Worm (Caenorhabditis elegans) whole organism, L3 larva: ENCODE measurements around the gene timp-1.

Experiments used
- aly-2 ChIP-seq: fragments of 150-350 bp; optimal IDR thresholded peaks from 2 replicates; lab custom pipeline; 2014; ENCODE audit warnings: missing biosample characterization, missing genetic modification characterization
- egl-27 ChIP-seq: sonication (generic microtip); optimal IDR thresholded peaks from 4 replicates; lab custom pipeline; 2017; ENCODE audit warnings: missing biosample characterization, missing genetic modification reagents, missing genetic modification characterization
- elt-2 ChIP-seq: sonication (generic microtip); optimal IDR thresholded peaks from 2 replicates; lab custom pipeline; 2016; ENCODE audit warnings: missing genetic modification reagents, mild to moderate bottlenecking, missing genetic modification characterization, missing compliant biosample characterization
- eor-1 ChIP-seq, 2 experiments: fragments of 150-350 bp; optimal IDR thresholded peaks; 2 replicates each; lab custom pipeline; 2014 to 2018; ENCODE audit warnings: missing biosample characterization in 2 of 2, missing genetic modification characterization in 2 of 2
- lin-15B ChIP-seq: fragments of 150-350 bp; optimal IDR thresholded peaks from 2 replicates; lab custom pipeline; 2014; ENCODE audit warnings: missing biosample characterization, missing genetic modification characterization
- nhr-11 ChIP-seq: fragments of 150-350 bp; optimal IDR thresholded peaks from 2 replicates; lab custom pipeline; 2014; ENCODE audit warnings: missing biosample characterization, missing genetic modification characterization
- nhr-23 ChIP-seq: fragments of 150-350 bp; optimal IDR thresholded peaks from 2 replicates; lab custom pipeline; 2014; ENCODE audit warnings: missing biosample characterization, missing genetic modification reagents, missing genetic modification characterization
- pha-4 ChIP-seq: fragments of 150-350 bp; optimal IDR thresholded peaks from 2 replicates; lab custom pipeline; 2014; ENCODE audit warnings: missing biosample characterization, missing genetic modification reagents, missing genetic modification characterization
- skn-1 ChIP-seq: fragments of 150-350 bp; optimal IDR thresholded peaks from 2 replicates; lab custom pipeline; 2014; ENCODE audit warnings: missing biosample characterization, missing genetic modification characterization
- snpc-4 ChIP-seq: fragments of 150-350 bp; optimal IDR thresholded peaks from 2 replicates; lab custom pipeline; 2014; ENCODE audit warnings: missing biosample characterization, missing genetic modification characterization
- unc-62 ChIP-seq: fragments of 150-350 bp; sonication (generic microtip); optimal IDR thresholded peaks from 4 replicates; lab custom pipeline; 2014; ENCODE audit warnings: missing biosample characterization, missing genetic modification reagents, missing genetic modification characterization
- ztf-11 ChIP-seq: fragments of 150-350 bp; optimal IDR thresholded peaks from 2 replicates; lab custom pipeline; 2014; ENCODE audit warnings: missing biosample characterization, missing genetic modification characterization
- ztf-4 ChIP-seq: fragments of 150-350 bp; optimal IDR thresholded peaks from 2 replicates; lab custom pipeline; 2014; ENCODE audit warnings: missing biosample characterization, missing genetic modification characterization

DNA sequence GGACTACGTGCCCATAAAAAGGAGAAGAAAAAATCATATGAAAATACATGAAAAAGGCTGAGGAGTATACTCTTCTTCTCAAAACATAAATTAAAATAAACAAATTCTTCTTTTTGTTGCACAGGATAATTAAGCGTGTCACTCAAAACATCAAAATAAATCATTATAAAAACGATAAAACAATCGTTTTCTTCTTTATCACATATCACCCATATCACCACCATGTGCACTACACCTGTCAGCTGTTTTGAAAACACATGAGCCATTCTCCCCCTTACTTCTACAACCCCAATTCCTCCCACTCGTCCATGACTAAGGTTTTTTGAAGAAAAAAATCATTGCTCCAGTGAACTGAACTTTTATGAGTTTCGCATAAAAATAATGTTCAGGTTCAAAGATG is 45.5 kb downstream of the timp-1 start:
- TF ChIP-seq ztf-4 (tag; lab: Kevin White, UChicago) (no peak), pha-4 (tag; lab: Kevin White, UChicago) (no peak), skn-1 (tag; lab: Kevin White, UChicago) (no peak), eor-1 (tag; optimal IDR thresholded peaks at IDR 0.05; lab: Kevin White, UChicago) (no peak), unc-62 (GFP tag; lab: Kevin White, UChicago) (no peak), egl-27 (tag; lab: Kevin White, UChicago) (no peak), elt-2 (tag; lab: Kevin White, UChicago) (no peak), snpc-4 (no peak), nhr-23 (tag; lab: Kevin White, UChicago) (no peak), aly-2 (tag; lab: Kevin White, UChicago) (no peak), lin-15B (no peak), ztf-11 (tag; lab: Kevin White, UChicago) (no peak), nhr-11 (tag; lab: Kevin White, UChicago) (no peak)
